Worm (Caenorhabditis elegans): ENCODE data around the gene C17H12.5.

DNA sequence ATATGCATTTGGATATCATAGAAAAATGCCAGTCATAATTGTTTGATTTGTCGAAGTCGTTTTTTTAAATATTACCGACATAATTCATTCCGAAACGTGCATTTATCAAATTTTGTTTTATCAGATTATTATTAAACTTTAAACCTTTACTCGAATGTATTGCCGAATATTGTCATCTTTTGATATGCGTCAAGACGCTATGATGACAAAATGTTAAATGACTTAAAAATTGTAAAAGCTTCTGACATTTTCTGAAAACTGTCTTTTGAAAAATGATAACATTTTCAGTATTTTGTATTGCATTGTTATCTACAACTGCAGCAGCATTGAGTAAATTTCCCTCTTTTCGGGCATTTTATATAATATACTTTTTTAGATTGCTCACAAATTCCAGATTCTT lies 7.2 kb upstream of the C17H12.5 start, which contains the start of gene H20E11.3:
- TF ChIP-seq ztf-11 (tag; optimal IDR thresholded peaks at IDR 0.05) (no peak), nhr-11 (tag; optimal IDR thresholded peaks at IDR 0.05) (no peak), skn-1 (tag; optimal IDR thresholded peaks at IDR 0.05) (no peak), lsy-2 (tag; optimal IDR thresholded peaks at IDR 0.05) (no peak), unc-62 (GFP tag; optimal IDR thresholded peaks at IDR 0.05 in 1 of 2) (no peak), unc-62 (tag; optimal IDR thresholded peaks at IDR 0.05) (no peak), zip-2 (tag; optimal IDR thresholded peaks at IDR 0.05) (no peak), mxl-2 (GFP tag; conservative IDR thresholded peaks at IDR 0.05) (no peak)
